Fruit fly (Drosophila melanogaster) Kc167 (cell line): ENCODE measurements around the gene CG14275.

Experiments used
- h ChIP-seq: fragments of >200 bp; optimal IDR thresholded peaks from 3 replicates; lab custom pipeline; 2018; ENCODE audit warnings: missing external identifiers
- insv ChIP-seq: fragments of >200 bp; optimal IDR thresholded peaks from 3 replicates; lab custom pipeline; 2018; ENCODE audit warnings: missing external identifiers
- psq ChIP-seq: fragments of >200 bp; optimal IDR thresholded peaks from 2 replicates; lab custom pipeline; 2017; ENCODE audit warnings: missing external identifiers
- ttk ChIP-seq: sonication (Bioruptor generic); optimal IDR thresholded peaks from 2 replicates; lab custom pipeline; 2017; ENCODE audit warnings: missing external identifiers

DNA sequence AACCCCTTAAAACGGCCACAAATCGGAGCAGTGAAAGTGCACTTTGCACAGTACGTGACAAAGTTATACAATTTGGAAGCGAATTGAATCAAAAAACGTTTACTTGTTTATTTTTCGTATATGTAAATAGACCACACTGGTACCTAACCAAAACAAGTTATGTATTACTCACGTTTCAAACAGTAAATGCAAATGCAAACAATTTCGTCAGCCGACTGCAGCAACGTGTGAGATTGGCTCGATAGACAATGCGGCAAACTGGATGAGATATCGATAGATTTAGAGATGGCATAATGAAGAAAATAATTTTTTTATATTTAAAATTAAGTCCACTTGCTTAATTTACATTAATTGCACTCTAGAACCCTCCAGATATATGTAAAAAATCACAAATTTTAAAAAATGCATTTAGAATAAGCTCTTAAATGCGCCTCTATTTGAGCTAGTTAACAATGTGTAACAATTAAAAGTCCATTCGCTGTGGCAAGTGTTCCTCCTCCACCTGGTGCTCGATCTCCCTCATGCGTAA is 54.3 kb downstream of the CG14275 start, which contains the start of gene AlaRS:
- TF ChIP-seq h (no peak), ttk (lab: Kevin White, UChicago) (no peak), psq (lab: Kevin White, UChicago) (no peak), insv (lab: Kevin White, UChicago) (no peak)
